Worm (Caenorhabditis elegans) whole organism, midembryonic: ENCODE measurements around the gene F23F1.6.

Source experiments
- cog-1 ChIP-seq: sonication (generic microtip); optimal IDR thresholded peaks from 2 replicates; lab custom pipeline; 2016; ENCODE audit warnings: missing genetic modification characterization, missing compliant biosample characterization
- flt-1 ChIP-seq: fragments of 200-800 bp; sonication (Bioruptor generic); IDR thresholded peaks from 2 replicates; pipeline ENCODE4 v1.3.6; 2022; ENCODE audit warnings: missing genetic modification characterization, missing compliant biosample characterization
- ztf-23 ChIP-seq: fragments of 200-800 bp; sonication (Bioruptor generic); IDR thresholded peaks from 2 replicates; pipeline ENCODE4 v1.3.6; 2022; ENCODE audit warnings: missing genetic modification reagents, missing genetic modification characterization, missing compliant biosample characterization

DNA sequence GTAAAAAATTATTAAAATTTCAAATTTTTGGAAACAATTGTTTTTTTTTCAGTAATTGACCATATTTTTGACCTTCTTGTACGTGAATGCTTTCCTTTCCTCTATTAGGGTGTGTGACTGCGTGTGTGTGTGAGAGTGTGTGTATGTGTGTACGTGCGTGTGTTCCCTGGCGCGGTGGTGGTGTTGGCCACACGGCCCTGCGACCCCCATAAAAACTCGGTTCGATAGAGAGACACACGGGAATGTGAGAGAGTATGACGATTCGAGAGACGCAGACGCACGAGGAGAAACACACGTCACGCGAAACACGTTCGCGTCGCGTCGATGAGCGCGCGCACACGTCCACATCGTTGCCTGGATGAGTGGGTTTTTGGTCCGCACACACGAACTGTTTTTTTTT, 18.3 kb downstream of the F23F1.6 start:
- TF ChIP-seq flt-1 (no peak), cog-1 (tag; lab: Kevin White, UChicago) (peak; percentile 57), ztf-23 (GFP tag; lab: Robert Waterston, UW) (peak; percentile 53; the same call in 1 of the 2 replicates)
